Fruit fly (Drosophila melanogaster): ENCODE results near the gene Vps29.

- no peak for TF ChIP-seq CG8478 (optimal IDR thresholded peaks at IDR 0.05)
- TF ChIP-seq CTCF (optimal IDR thresholded peaks at IDR 0.05): no peak
Measured at dm6 chr2L:1166326-1166725, 15.8 kb downstream of the Vps29 start, which contains the start of gene CG14341.
